Fruit fly (Drosophila melanogaster) whole organism, embryonic: Measurements from ENCODE around the gene a5.
A peak's percentile ranks its signal among the peaks of the same experiment; 100 is the strongest.

ENCODE experiments used
- Bgb ChIP-seq: fragments of 200-800 bp; sonication (Bioruptor generic); IDR thresholded peaks from 2 replicates; pipeline ENCODE4 v1.3.6; 2022; ENCODE audit warnings: missing biosample characterization, missing genetic modification characterization; ENCODE audit not compliant: partially characterized antibody
- CG12071 ChIP-seq: fragments of 200-800 bp; sonication (Bioruptor generic); optimal IDR thresholded peaks from 3 replicates; lab custom pipeline; 2018; ENCODE audit warnings: missing biosample characterization, mild to moderate bottlenecking, missing genetic modification characterization
- CG12659 ChIP-seq: fragments of 200-800 bp; sonication (Bioruptor generic); optimal IDR thresholded peaks from 3 replicates; lab custom pipeline; 2017; ENCODE audit warnings: mild to moderate bottlenecking, missing biosample characterization, missing genetic modification reagents, missing genetic modification characterization
- CG13296 ChIP-seq: fragments of 200-800 bp; sonication (Bioruptor generic); optimal IDR thresholded peaks from 3 replicates; lab custom pipeline; 2018; ENCODE audit warnings: missing biosample characterization, mild to moderate bottlenecking, missing genetic modification characterization
- CG15073 ChIP-seq: fragments of 200-800 bp; sonication (Bioruptor generic); optimal IDR thresholded peaks from 2 replicates; lab custom pipeline; 2016; ENCODE audit warnings: missing biosample characterization, missing genetic modification characterization
- CG18599 ChIP-seq: fragments of 200-800 bp; sonication (Bioruptor generic); optimal IDR thresholded peaks from 3 replicates; lab custom pipeline; 2017; ENCODE audit warnings: missing biosample characterization, missing genetic modification characterization, mild to moderate bottlenecking, moderate library complexity, missing genetic modification reagents
- CG32772 ChIP-seq: fragments of 200-800 bp; sonication (Bioruptor generic); IDR thresholded peaks from 2 replicates; pipeline ENCODE4 v1.3.6; 2022; ENCODE audit warnings: missing biosample characterization, missing genetic modification characterization
- CG33557 ChIP-seq: fragments of 200-800 bp; sonication (Bioruptor generic); optimal IDR thresholded peaks from 2 replicates; lab custom pipeline; 2019; ENCODE audit warnings: missing biosample characterization, mild to moderate bottlenecking, missing genetic modification characterization, moderate library complexity
- CG3847 ChIP-seq: fragments of 200-800 bp; sonication (Bioruptor generic); IDR thresholded peaks from 2 replicates; pipeline ENCODE4 v1.3.6; 2022; ENCODE audit warnings: missing biosample characterization, missing genetic modification characterization
- CG4820 ChIP-seq: fragments of 200-800 bp; sonication (Bioruptor generic); optimal IDR thresholded peaks from 3 replicates; lab custom pipeline; 2016; ENCODE audit warnings: missing biosample characterization, missing genetic modification characterization
- CG7987 ChIP-seq: fragments of 200-800 bp; sonication (Bioruptor generic); optimal IDR thresholded peaks from 2 replicates; lab custom pipeline; 2018; ENCODE audit warnings: missing biosample characterization, mild to moderate bottlenecking, missing genetic modification characterization, moderate library complexity
- CG8089 ChIP-seq: fragments of 200-800 bp; sonication (Bioruptor generic); optimal IDR thresholded peaks from 3 replicates; lab custom pipeline; 2016; ENCODE audit warnings: missing biosample characterization, missing genetic modification characterization
- Chrac-16 ChIP-seq: fragments of 200-800 bp; sonication (Bioruptor generic); optimal IDR thresholded peaks from 3 replicates; lab custom pipeline; 2016; ENCODE audit warnings: missing biosample characterization, missing genetic modification characterization
- D19B ChIP-seq: fragments of 200-800 bp; sonication (Bioruptor generic); optimal IDR thresholded peaks from 2 replicates; lab custom pipeline; 2017; ENCODE audit warnings: missing biosample characterization, mild to moderate bottlenecking, missing genetic modification characterization
- Dll ChIP-seq: fragments of 200-800 bp; sonication (Bioruptor generic); IDR thresholded peaks from 4 replicates; pipeline ENCODE4 v1.3.6; 2022; ENCODE audit warnings: missing biosample characterization, missing genetic modification characterization; ENCODE audit not compliant: partially characterized antibody
- ERR ChIP-seq: fragments of 200-800 bp; sonication (Bioruptor generic); optimal IDR thresholded peaks from 2 replicates; lab custom pipeline; 2016; ENCODE audit warnings: missing biosample characterization, missing genetic modification characterization
- Eip74EF ChIP-seq, 2 experiments: fragments of 200-800 bp in 1 of 2; fragments of >200 bp in 1 of 2; sonication (Bioruptor generic) in 1 of 2; optimal IDR thresholded peaks; 2 replicates each; lab custom pipeline; 2017 to 2019; ENCODE audit warnings: missing biosample characterization in 2 of 2, missing genetic modification characterization in 2 of 2, mild to moderate bottlenecking in 1 of 2, moderate library complexity in 1 of 2
- Ets65A ChIP-seq: fragments of 200-800 bp; sonication (Bioruptor generic); peaks from one replicate; lab custom pipeline; 2016; ENCODE audit warnings: missing biosample characterization, missing genetic modification characterization
- Gsc ChIP-seq: fragments of 200-800 bp; sonication (Bioruptor generic); IDR thresholded peaks from 2 replicates; pipeline ENCODE4 v1.3.6; 2022; ENCODE audit warnings: missing biosample characterization, missing genetic modification characterization
- HmgD ChIP-seq: fragments of 200-800 bp; sonication (Bioruptor generic); optimal IDR thresholded peaks from 3 replicates; lab custom pipeline; 2016; ENCODE audit warnings: missing biosample characterization, missing genetic modification characterization
- Hr78 ChIP-seq, 2 experiments: fragments of 200-800 bp in 1 of 2; fragments of >200 bp in 1 of 2; sonication (Bioruptor generic) in 1 of 2; optimal IDR thresholded peaks; 2 replicates each; lab custom pipeline; 2017 to 2019; ENCODE audit warnings: missing biosample characterization in 2 of 2, missing genetic modification characterization in 2 of 2, mild to moderate bottlenecking in 1 of 2, moderate library complexity in 1 of 2
- Lim3 ChIP-seq: fragments of 200-800 bp; sonication (Bioruptor generic); IDR thresholded peaks from 2 replicates; pipeline ENCODE4 v1.3.6; 2022; ENCODE audit warnings: missing biosample characterization, missing genetic modification characterization
- Myb ChIP-seq: fragments of 200-800 bp; sonication (Bioruptor generic); optimal IDR thresholded peaks from 2 replicates; lab custom pipeline; 2016; ENCODE audit warnings: missing biosample characterization, missing genetic modification characterization
- NFAT ChIP-seq: fragments of 200-800 bp; sonication (Bioruptor generic); IDR thresholded peaks from 2 replicates; pipeline ENCODE4 v1.3.6; 2022; ENCODE audit warnings: missing biosample characterization, missing genetic modification characterization
- NK7.1 ChIP-seq: fragments of 200-800 bp; sonication (Bioruptor generic); optimal IDR thresholded peaks from 3 replicates; lab custom pipeline; 2016; ENCODE audit warnings: missing biosample characterization, missing genetic modification characterization
- Neu2 ChIP-seq: fragments of 200-800 bp; sonication (Bioruptor generic); optimal IDR thresholded peaks from 3 replicates; lab custom pipeline; 2016; ENCODE audit warnings: missing biosample characterization, missing genetic modification characterization, borderline replicate concordance
- Poxn ChIP-seq: fragments of 200-800 bp; sonication (Bioruptor generic); IDR thresholded peaks from 2 replicates; pipeline ENCODE4 v1.3.6; 2022; ENCODE audit warnings: missing biosample characterization, missing genetic modification characterization
- Rx ChIP-seq: fragments of 200-800 bp; sonication (Bioruptor generic); IDR thresholded peaks from 2 replicates; pipeline ENCODE4 v1.3.6; 2022; ENCODE audit warnings: missing biosample characterization, missing genetic modification characterization
- Side ChIP-seq: fragments of 200-800 bp; sonication (Bioruptor generic); optimal IDR thresholded peaks from 2 replicates; lab custom pipeline; 2016; ENCODE audit warnings: missing biosample characterization, missing genetic modification characterization
- Stat92E ChIP-seq, 3 experiments: fragments of >200 bp in 2 of 3; fragments of 200-800 bp in 1 of 3; sonication (Bioruptor generic) in 1 of 3; optimal IDR thresholded peaks; 2 replicates each; lab custom pipeline; 2017 to 2019; ENCODE audit warnings: missing biosample characterization in 3 of 3, missing genetic modification characterization in 3 of 3, mild to moderate bottlenecking in 1 of 3, moderate library complexity in 1 of 3
- Usf ChIP-seq: fragments of 200-800 bp; sonication (Bioruptor generic); optimal IDR thresholded peaks from 2 replicates; lab custom pipeline; 2017; ENCODE audit warnings: missing genotype, missing biosample characterization, missing genetic modification characterization
- ab ChIP-seq: fragments of 200-800 bp; sonication (Bioruptor generic); optimal IDR thresholded peaks from 2 replicates; lab custom pipeline; 2016; ENCODE audit warnings: missing biosample characterization, missing genetic modification characterization
- amos ChIP-seq: fragments of 200-800 bp; sonication (Bioruptor generic); IDR thresholded peaks from 2 replicates; pipeline ENCODE4 v1.3.6; 2022; ENCODE audit warnings: missing biosample characterization, missing genetic modification characterization; ENCODE audit not compliant: partially characterized antibody
- aop ChIP-seq: fragments of 200-800 bp; sonication (Bioruptor generic); IDR thresholded peaks from 2 replicates; pipeline ENCODE4 v1.3.6; 2022; ENCODE audit warnings: missing biosample characterization, missing genetic modification characterization
- ap ChIP-seq: fragments of 200-800 bp; sonication (Bioruptor generic); IDR thresholded peaks from 2 replicates; pipeline ENCODE4 v1.3.6; 2022; ENCODE audit warnings: missing biosample characterization, missing genetic modification characterization
- bbx ChIP-seq: fragments of 200-800 bp; sonication (Bioruptor generic); IDR thresholded peaks from 2 replicates; pipeline ENCODE4 v1.3.6; 2022; ENCODE audit warnings: missing biosample characterization, missing genetic modification characterization; ENCODE audit not compliant: partially characterized antibody
- btn ChIP-seq: fragments of 200-800 bp; sonication (Bioruptor generic); optimal IDR thresholded peaks from 2 replicates; lab custom pipeline; 2016; ENCODE audit warnings: missing biosample characterization, missing genetic modification characterization
- chinmo ChIP-seq: fragments of 200-800 bp; sonication (Bioruptor generic); IDR thresholded peaks from 4 replicates; pipeline ENCODE4 v1.3.6; 2022; ENCODE audit warnings: missing biosample characterization, missing genetic modification characterization; ENCODE audit not compliant: partially characterized antibody
- esg ChIP-seq: fragments of 200-800 bp; sonication (Bioruptor generic); conservative IDR thresholded peaks from 2 replicates; pipeline ENCODE4 v1.3.6; 2022; ENCODE audit warnings: missing biosample characterization, missing genetic modification characterization
- ftz-f1 ChIP-seq: fragments of 200-800 bp; sonication (Bioruptor generic); optimal IDR thresholded peaks from 2 replicates; lab custom pipeline; 2016; ENCODE audit warnings: missing biosample characterization, missing genetic modification characterization
- gro ChIP-seq: fragments of 200-800 bp; sonication (Bioruptor generic); optimal IDR thresholded peaks from 2 replicates; lab custom pipeline; 2016; ENCODE audit warnings: missing biosample characterization, missing genetic modification characterization
- kay ChIP-seq: fragments of 200-800 bp; sonication (Bioruptor generic); optimal IDR thresholded peaks from 2 replicates; lab custom pipeline; 2016; ENCODE audit warnings: missing biosample characterization, missing genetic modification characterization
- ken ChIP-seq: fragments of 200-800 bp; sonication (Bioruptor generic); IDR thresholded peaks from 3 replicates; pipeline ENCODE4 v1.3.6; 2022; ENCODE audit warnings: missing biosample characterization, missing genetic modification characterization
- nmo ChIP-seq: fragments of 200-800 bp; sonication (Bioruptor generic); optimal IDR thresholded peaks from 2 replicates; lab custom pipeline; 2018; ENCODE audit warnings: missing biosample characterization, mild to moderate bottlenecking, missing genetic modification characterization, moderate library complexity
- phol ChIP-seq: fragments of 200-800 bp; sonication (Bioruptor generic); optimal IDR thresholded peaks from 3 replicates; lab custom pipeline; 2018; ENCODE audit warnings: missing biosample characterization, mild to moderate bottlenecking, missing genetic modification characterization, moderate library complexity
- pita ChIP-seq: fragments of 200-800 bp; sonication (Bioruptor generic); optimal IDR thresholded peaks from 2 replicates; lab custom pipeline; 2017; ENCODE audit warnings: missing biosample characterization, mild to moderate bottlenecking, missing genetic modification characterization
- prd ChIP-seq, 3 experiments: fragments of >200 bp in 2 of 3; fragments of 200-800 bp in 1 of 3; sonication (Bioruptor generic) in 1 of 3; optimal IDR thresholded peaks in 2 of 3; IDR thresholded peaks in 1 of 3; 2 replicates in 2 of 3; 3 replicates in 1 of 3; pipeline versions ENCODE4 v1.3.6 to Lab custom; 2017 to 2022; ENCODE audit warnings: missing biosample characterization in 1 of 3, missing genetic modification characterization in 1 of 3
- slou ChIP-seq: fragments of 200-800 bp; sonication (Bioruptor generic); optimal IDR thresholded peaks from 3 replicates; lab custom pipeline; 2016; ENCODE audit warnings: missing biosample characterization, missing genetic modification characterization

Gene a5

dm6 chr2L:1361771-1362632 lies 33.0 kb downstream of the a5 start, which contains the start of gene NLaz (continued):
- TF ChIP-seq chinmo: no peak
- TF ChIP-seq NK7.1 (GFP tag; lab: Kevin White, UChicago): no peak
- no peak for TF ChIP-seq Hr78 (GFP tag; optimal IDR thresholded peaks at IDR 0.05; lab: Kevin White, UChicago)
- TF ChIP-seq CG12071 (GFP tag; lab: Kevin White, UChicago): no peak
- peak; percentile 18; the same call in 1 of the 2 replicates for TF ChIP-seq esg (GFP tag; lab: Robert Waterston, UW)
- no peak for TF ChIP-seq ERR (GFP tag; lab: Kevin White, UChicago)
- TF ChIP-seq Myb (GFP tag; lab: Kevin White, UChicago): no peak
- no peak for TF ChIP-seq phol (tag; lab: Kevin White, UChicago)
- TF ChIP-seq NFAT (GFP tag; lab: Robert Waterston, UW): peak; percentile 68
- peak; percentile 83; the same call in 2 of the 3 replicates for TF ChIP-seq ken (GFP tag; lab: Robert Waterston, UW)
- no peak for TF ChIP-seq CG15073
- no peak for TF ChIP-seq Rx (GFP tag; lab: Robert Waterston, UW)
- no peak for TF ChIP-seq Usf (GFP tag; lab: Kevin White, UChicago)
- no peak for TF ChIP-seq kay (GFP tag; lab: Kevin White, UChicago)
- no peak for TF ChIP-seq Chrac-16 (GFP tag; lab: Kevin White, UChicago)
- TF ChIP-seq Poxn (GFP tag; lab: Robert Waterston, UW): no peak
- no peak for TF ChIP-seq prd (optimal IDR thresholded peaks at IDR 0.05; lab: Kevin White, UChicago)
- TF ChIP-seq prd (GFP tag; IDR thresholded peaks at IDR 0.05; lab: Robert Waterston, UW): no peak
- TF ChIP-seq btn (GFP tag; lab: Kevin White, UChicago): peak; percentile 38
- no peak for TF ChIP-seq HmgD (GFP tag; lab: Kevin White, UChicago)
- TF ChIP-seq slou (GFP tag; lab: Kevin White, UChicago): no peak
- TF ChIP-seq ap: no peak
- no peak for TF ChIP-seq pita (GFP tag; lab: Kevin White, UChicago)
- no peak for TF ChIP-seq CG13296
- no peak for TF ChIP-seq Eip74EF (GFP tag; optimal IDR thresholded peaks at IDR 0.05; lab: Kevin White, UChicago)
- TF ChIP-seq Gsc (GFP tag; lab: Robert Waterston, UW): no peak
- no peak for TF ChIP-seq Neu2 (GFP tag; lab: Kevin White, UChicago)
- peak; percentile 50 for TF ChIP-seq CG4820 (GFP tag; lab: Kevin White, UChicago)
- no peak for TF ChIP-seq aop
- no peak for TF ChIP-seq Dll (GFP tag; lab: Robert Waterston, UW)
- no peak for TF ChIP-seq Stat92E (GFP tag; optimal IDR thresholded peaks at IDR 0.05; lab: Kevin White, UChicago)
- TF ChIP-seq CG7987: no peak
- no peak for TF ChIP-seq ftz-f1 (GFP tag; lab: Kevin White, UChicago)
- peak; percentile 20; the same call in 1 of the 2 replicates for TF ChIP-seq bbx (GFP tag; lab: Robert Waterston, UW)
- TF ChIP-seq ab: no peak
- TF ChIP-seq D19B (GFP tag; lab: Kevin White, UChicago): no peak
- TF ChIP-seq Side (GFP tag; lab: Kevin White, UChicago): no peak
- peak; percentile 43 for TF ChIP-seq nmo (GFP tag; lab: Kevin White, UChicago)
- no peak for TF ChIP-seq Lim3 (GFP tag; lab: Robert Waterston, UW)
- TF ChIP-seq CG18599 (GFP tag; lab: Kevin White, UChicago): no peak
- peak; percentile 27 for TF ChIP-seq CG12659
- TF ChIP-seq CG3847 (GFP tag; lab: Robert Waterston, UW): peak; percentile 53
- no peak for TF ChIP-seq CG33557 (GFP tag; lab: Kevin White, UChicago)
- peak; percentile 58; the same call in 1 of the 2 replicates for TF ChIP-seq Bgb (GFP tag; lab: Robert Waterston, UW)
- TF ChIP-seq gro: no peak
- peak; percentile 7; the same call in 1 of the 2 replicates for TF ChIP-seq CG32772 (GFP tag; lab: Robert Waterston, UW)
- TF ChIP-seq CG8089 (GFP tag; lab: Kevin White, UChicago): no peak
- no peak for TF ChIP-seq amos (GFP tag; lab: Robert Waterston, UW)
- TF ChIP-seq Ets65A: peak; percentile 95
